Worm (Caenorhabditis elegans) whole organism, L2 larva: ENCODE data around the gene tmed-10.

Experiments
- C34F6.9 ChIP-seq: fragments of 150-350 bp; optimal IDR thresholded peaks from 2 replicates; lab custom pipeline; 2014; ENCODE audit warnings: missing biosample characterization, missing genetic modification characterization
- F13H6.1 ChIP-seq: sonication (generic microtip); optimal IDR thresholded peaks from 2 replicates; lab custom pipeline; 2016; ENCODE audit warnings: missing genetic modification characterization, missing compliant biosample characterization
- R02D3.7 ChIP-seq: fragments of 150-350 bp; optimal IDR thresholded peaks from 2 replicates; lab custom pipeline; 2014; ENCODE audit warnings: missing biosample characterization, missing genetic modification characterization
- Y55F3AM.14 ChIP-seq: fragments of 200-800 bp; sonication (Bioruptor generic); optimal IDR thresholded peaks from 2 replicates; lab custom pipeline; 2018; ENCODE audit warnings: mild to moderate bottlenecking, missing genetic modification characterization, missing compliant biosample characterization
- ZK546.5 ChIP-seq: sonication (generic microtip); optimal IDR thresholded peaks from 2 replicates; lab custom pipeline; 2017; ENCODE audit warnings: missing biosample characterization, missing genetic modification characterization
- aly-2 ChIP-seq: fragments of 150-350 bp; optimal IDR thresholded peaks from 2 replicates; lab custom pipeline; 2014; ENCODE audit warnings: missing biosample characterization, missing genetic modification characterization
- ama-1 ChIP-seq: fragments of 150-350 bp; optimal IDR thresholded peaks from 2 replicates; lab custom pipeline; 2018; ENCODE audit warnings: inconsistent platforms
- blmp-1 ChIP-seq: sonication (generic microtip); optimal IDR thresholded peaks from 2 replicates; lab custom pipeline; 2017; ENCODE audit warnings: missing genetic modification characterization, mild to moderate bottlenecking, missing compliant biosample characterization, antibody characterized with exemption, moderate library complexity; ENCODE audit not compliant: insufficient read depth
- ceh-82 ChIP-seq: fragments of 150-350 bp; optimal IDR thresholded peaks from 2 replicates; lab custom pipeline; 2014; ENCODE audit warnings: missing biosample characterization, missing genetic modification characterization
- crh-2 ChIP-seq: sonication (generic microtip); optimal IDR thresholded peaks from 2 replicates; lab custom pipeline; 2017; ENCODE audit warnings: missing biosample characterization, missing genetic modification characterization
- dmd-4 ChIP-seq: sonication (generic microtip); optimal IDR thresholded peaks from 2 replicates; lab custom pipeline; 2017; ENCODE audit warnings: missing biosample characterization, missing genetic modification characterization
- egl-27 ChIP-seq: sonication (generic microtip); optimal IDR thresholded peaks from 3 replicates; lab custom pipeline; 2017; ENCODE audit warnings: missing biosample characterization, missing genetic modification reagents, missing genetic modification characterization
- elt-1 ChIP-seq: fragments of 150-350 bp; optimal IDR thresholded peaks from 2 replicates; lab custom pipeline; 2014; ENCODE audit warnings: missing biosample characterization, missing genetic modification characterization
- elt-3 ChIP-seq: sonication (generic microtip); optimal IDR thresholded peaks from 2 replicates; lab custom pipeline; 2017; ENCODE audit warnings: missing biosample characterization, missing genetic modification characterization
- fos-1 ChIP-seq: fragments of 150-350 bp; optimal IDR thresholded peaks from 2 replicates; lab custom pipeline; 2014; ENCODE audit warnings: missing biosample characterization, missing genetic modification characterization
- lin-11 ChIP-seq: fragments of 150-350 bp; sonication (generic microtip); optimal IDR thresholded peaks from 2 replicates; lab custom pipeline; 2014; ENCODE audit warnings: missing biosample characterization, missing genetic modification characterization, inconsistent platforms, mixed read lengths
- lin-39 ChIP-seq: fragments of 150-350 bp; optimal IDR thresholded peaks from 2 replicates; lab custom pipeline; 2014; ENCODE audit warnings: missing biosample characterization, missing genetic modification reagents, missing genetic modification characterization
- lsy-2 ChIP-seq, 2 experiments: fragments of 150-350 bp in 1 of 2; sonication (generic microtip) in 1 of 2; optimal IDR thresholded peaks; 2 replicates each; lab custom pipeline; 2014 to 2017; ENCODE audit warnings: missing biosample characterization in 2 of 2, missing genetic modification characterization in 2 of 2
- mbf-1 ChIP-seq: sonication (generic microtip); optimal IDR thresholded peaks from 2 replicates; lab custom pipeline; 2017; ENCODE audit warnings: missing biosample characterization, missing genetic modification characterization
- mdl-1 ChIP-seq, 2 experiments: fragments of 150-350 bp in 1 of 2; sonication (generic microtip) in 1 of 2; optimal IDR thresholded peaks; 2 replicates each; lab custom pipeline; 2017; ENCODE audit warnings: missing biosample characterization in 2 of 2, missing genetic modification characterization in 2 of 2
- nhr-10 ChIP-seq: sonication (generic microtip); optimal IDR thresholded peaks from 2 replicates; lab custom pipeline; 2017; ENCODE audit warnings: missing biosample characterization, missing genetic modification characterization
- nhr-11 ChIP-seq: fragments of 150-350 bp; optimal IDR thresholded peaks from 2 replicates; lab custom pipeline; 2014; ENCODE audit warnings: missing biosample characterization, missing genetic modification characterization
- nhr-129 ChIP-seq: fragments of 150-350 bp; optimal IDR thresholded peaks from 2 replicates; lab custom pipeline; 2014; ENCODE audit warnings: missing biosample characterization, missing genetic modification characterization
- nhr-237 ChIP-seq: fragments of 150-350 bp; optimal IDR thresholded peaks from 2 replicates; lab custom pipeline; 2014; ENCODE audit warnings: missing biosample characterization, missing genetic modification characterization
- nhr-25 ChIP-seq: fragments of 150-350 bp; sonication (generic microtip); optimal IDR thresholded peaks from 3 replicates; lab custom pipeline; 2014; ENCODE audit warnings: missing biosample characterization, missing genetic modification characterization
- nhr-77 ChIP-seq: fragments of 150-350 bp; optimal IDR thresholded peaks from 2 replicates; lab custom pipeline; 2014; ENCODE audit warnings: missing biosample characterization, missing genetic modification characterization
- peb-1 ChIP-seq: fragments of 150-350 bp; optimal IDR thresholded peaks from 2 replicates; lab custom pipeline; 2014; ENCODE audit warnings: missing biosample characterization, missing genetic modification characterization
- skn-1 ChIP-seq: sonication (generic microtip); optimal IDR thresholded peaks from 2 replicates; lab custom pipeline; 2017; ENCODE audit warnings: missing biosample characterization, missing genetic modification characterization
- sma-3 ChIP-seq: sonication (generic microtip); optimal IDR thresholded peaks from 2 replicates; lab custom pipeline; 2016; ENCODE audit warnings: missing genetic modification reagents, missing genetic modification characterization, missing compliant biosample characterization
- sma-9 ChIP-seq, 2 experiments: fragments of 150-350 bp in 1 of 2; sonication (generic microtip) in 1 of 2; optimal IDR thresholded peaks; 2 replicates each; lab custom pipeline; 2014 to 2016; ENCODE audit warnings: missing genetic modification characterization in 2 of 2, mild to moderate bottlenecking in 1 of 2, missing biosample characterization in 1 of 2, missing compliant biosample characterization in 1 of 2, missing genetic modification reagents in 1 of 2, moderate library complexity in 1 of 2
- ztf-1 ChIP-seq: fragments of 200-800 bp; sonication (Bioruptor generic); conservative IDR thresholded peaks from 2 replicates; pipeline ENCODE4 v1.3.6; 2022; ENCODE audit warnings: missing genetic modification characterization, missing compliant biosample characterization
- ztf-4 ChIP-seq: fragments of 150-350 bp; optimal IDR thresholded peaks from 2 replicates; lab custom pipeline; 2014; ENCODE audit warnings: missing biosample characterization, missing genetic modification characterization

tmed-10 gene

ce11 chrV:11354264-11354663, 27.5 kb upstream of the tmed-10 start:
- TF ChIP-seq nhr-77 (tag; lab: Kevin White, UChicago) (no peak), dmd-4 (tag; lab: Kevin White, UChicago) (no peak), lsy-2 (tag; optimal IDR thresholded peaks at IDR 0.05; lab: Kevin White, UChicago) (no peak)

- TF ChIP-seq ceh-82 (tag; lab: Kevin White, UChicago), result no peak
- TF ChIP-seq fos-1, result no peak
- TF ChIP-seq R02D3.7 (tag; lab: Kevin White, UChicago), result no peak
- no peak for TF ChIP-seq dmd-4 (tag; lab: Kevin White, UChicago)
- no peak for TF ChIP-seq nhr-11 (tag; lab: Kevin White, UChicago)
- TF ChIP-seq elt-3 (tag; lab: Kevin White, UChicago), result no peak
- TF ChIP-seq sma-3 (GFP tag; lab: Kevin White, UChicago), result no peak
- TF ChIP-seq lin-39, result no peak
- TF ChIP-seq nhr-10 (tag; lab: Kevin White, UChicago), result no peak
- TF ChIP-seq lin-11 (tag; lab: Kevin White, UChicago), result no peak
Observed at ce11 chrV:11352893-11353292, 26.1 kb upstream of the tmed-10 start, which contains the start of gene npr-25. Gene npr-25 (minus strand): TSS chrV:11352993.

- TF ChIP-seq mbf-1 (tag; lab: Kevin White, UChicago) (no peak), blmp-1 (tag; lab: Kevin White, UChicago) (no peak), crh-2 (tag; lab: Kevin White, UChicago) (no peak), sma-3 (GFP tag; lab: Kevin White, UChicago) (no peak), F13H6.1 (tag; lab: Kevin White, UChicago) (no peak), mdl-1 (tag; optimal IDR thresholded peaks at IDR 0.05; lab: Kevin White, UChicago) (no peak), elt-3 (tag; lab: Kevin White, UChicago) (no peak), fos-1 (no peak), C34F6.9 (tag; lab: Kevin White, UChicago) (no peak), nhr-11 (tag; lab: Kevin White, UChicago) (no peak), nhr-25 (tag; lab: Kevin White, UChicago) (no peak), lin-39 (no peak), ama-1 (lab: Kevin White, UChicago) (no peak), ztf-1 (GFP tag; lab: Robert Waterston, UW) (no peak)
Observed at ce11 chrV:11351263-11351662, 24.5 kb upstream of the tmed-10 start.

- no peak for TF ChIP-seq ztf-1 (GFP tag; lab: Robert Waterston, UW)
- TF ChIP-seq, all 48 proteins: peak for 0
Observed at ce11 chrV:11346912-11347311, 20.1 kb upstream of the tmed-10 start, which contains the start of gene grl-7. Gene grl-7 (minus strand): TSS chrV:11347012.

ce11 chrV:11344816-11345336, 18.1 kb upstream of the tmed-10 start:
- TF ChIP-seq ZK546.5 (tag; lab: Kevin White, UChicago), result no peak
- no peak for TF ChIP-seq nhr-77 (tag; lab: Kevin White, UChicago)
- TF ChIP-seq elt-3 (tag; lab: Kevin White, UChicago), result no peak
- no peak for TF ChIP-seq fos-1
- TF ChIP-seq lin-39, result no peak
- no peak for TF ChIP-seq nhr-237

ce11 chrV:11344112-11344511, 17.3 kb upstream of the tmed-10 start:
- TF ChIP-seq elt-3 (tag; lab: Kevin White, UChicago), result no peak
- TF ChIP-seq lin-11 (tag; lab: Kevin White, UChicago), result no peak
- no peak for TF ChIP-seq lsy-2 (tag; optimal IDR thresholded peaks at IDR 0.05; lab: Kevin White, UChicago)
- TF ChIP-seq egl-27 (tag; lab: Kevin White, UChicago), result no peak
- no peak for TF ChIP-seq sma-9 (GFP tag; optimal IDR thresholded peaks at IDR 0.05; lab: Kevin White, UChicago)
- TF ChIP-seq sma-9 (tag; optimal IDR thresholded peaks at IDR 0.05; lab: Kevin White, UChicago), result no peak
- no peak for TF ChIP-seq mdl-1 (tag; optimal IDR thresholded peaks at IDR 0.05; lab: Kevin White, UChicago)
- no peak for TF ChIP-seq R02D3.7 (tag; lab: Kevin White, UChicago)
- no peak for TF ChIP-seq dmd-4 (tag; lab: Kevin White, UChicago)
- no peak for TF ChIP-seq Y55F3AM.14
- TF ChIP-seq skn-1 (tag; lab: Kevin White, UChicago), result no peak
- no peak for TF ChIP-seq ztf-4
- no peak for TF ChIP-seq ztf-1 (GFP tag; lab: Robert Waterston, UW)
- TF ChIP-seq aly-2, result no peak
- no peak for TF ChIP-seq nhr-10 (tag; lab: Kevin White, UChicago)
- TF ChIP-seq peb-1 (tag; lab: Kevin White, UChicago), result no peak
- no peak for TF ChIP-seq elt-1 (tag; lab: Kevin White, UChicago)
- TF ChIP-seq lin-39, result no peak
- TF ChIP-seq nhr-129 (tag; lab: Kevin White, UChicago), result no peak
- TF ChIP-seq, all 48 proteins: peak for 0
